Fruit fly (Drosophila melanogaster): ENCODE data around the gene CG46412.

Gene CG46412

dm6 chr3L:11534391-11535246 is 29.3 kb downstream of the CG46412 start:
- TF ChIP-seq Myc (optimal IDR thresholded peaks at IDR 0.05) = no peak
- no peak for TF ChIP-seq ttk (optimal IDR thresholded peaks at IDR 0.05)
- TF ChIP-seq h (optimal IDR thresholded peaks at IDR 0.05) = no peak
- no peak for TF ChIP-seq Sin3A (optimal IDR thresholded peaks at IDR 0.05)
- no peak for TF ChIP-seq insv (optimal IDR thresholded peaks at IDR 0.05)
- no peak for TF ChIP-seq psq (optimal IDR thresholded peaks at IDR 0.05)

DNA sequence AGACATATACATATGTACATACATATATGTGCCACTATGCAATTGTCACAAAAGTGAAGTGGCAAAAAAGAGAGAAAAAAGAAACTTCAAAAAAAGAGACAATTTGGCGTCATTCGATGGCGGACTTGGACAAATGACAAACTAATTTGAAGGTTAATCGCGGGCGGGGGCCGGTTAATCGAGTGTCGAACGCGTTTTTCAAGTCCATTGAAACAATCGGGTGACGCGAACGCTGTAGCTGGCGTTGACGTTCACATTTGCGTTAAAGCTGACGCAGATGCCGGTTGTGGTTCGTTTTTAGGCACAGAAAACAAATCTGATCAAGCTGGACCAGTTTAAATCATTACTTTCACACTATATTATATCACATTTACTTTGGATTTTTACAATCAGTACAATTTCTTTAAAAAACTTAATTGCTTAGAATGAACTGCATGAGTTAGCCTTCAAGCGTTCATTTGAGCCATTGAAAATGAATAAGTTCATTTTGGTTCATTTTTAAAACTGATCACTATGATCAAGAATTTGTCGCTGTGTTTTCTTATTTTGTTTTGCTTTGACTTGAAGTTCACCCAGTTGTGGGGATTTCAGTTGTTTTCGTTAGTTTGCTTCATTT is 30.1 kb downstream of the CG46412 start:
- TF ChIP-seq h (optimal IDR thresholded peaks at IDR 0.05) (no peak), Sin3A (optimal IDR thresholded peaks at IDR 0.05) (no peak), psq (optimal IDR thresholded peaks at IDR 0.05) (no peak), insv (optimal IDR thresholded peaks at IDR 0.05) (no peak), ttk (optimal IDR thresholded peaks at IDR 0.05) (no peak), Myc (optimal IDR thresholded peaks at IDR 0.05) (no peak)

- TF ChIP-seq h (optimal IDR thresholded peaks at IDR 0.05) = no peak
- no peak for TF ChIP-seq Myc (optimal IDR thresholded peaks at IDR 0.05)
- TF ChIP-seq ttk (optimal IDR thresholded peaks at IDR 0.05) = no peak
Measured at dm6 chr3L:11531994-11532732, 31.7 kb downstream of the CG46412 start.

dm6 chr3L:11531300-11531699 is 32.6 kb downstream of the CG46412 start:
- TF ChIP-seq psq (optimal IDR thresholded peaks at IDR 0.05) (no peak), Myc (optimal IDR thresholded peaks at IDR 0.05) (no peak), Sin3A (optimal IDR thresholded peaks at IDR 0.05) (no peak), h (optimal IDR thresholded peaks at IDR 0.05) (no peak)

dm6 chr3L:11530370-11530769 is 33.5 kb downstream of the CG46412 start:
- TF ChIP-seq Myc (optimal IDR thresholded peaks at IDR 0.05) = no peak

DNA sequence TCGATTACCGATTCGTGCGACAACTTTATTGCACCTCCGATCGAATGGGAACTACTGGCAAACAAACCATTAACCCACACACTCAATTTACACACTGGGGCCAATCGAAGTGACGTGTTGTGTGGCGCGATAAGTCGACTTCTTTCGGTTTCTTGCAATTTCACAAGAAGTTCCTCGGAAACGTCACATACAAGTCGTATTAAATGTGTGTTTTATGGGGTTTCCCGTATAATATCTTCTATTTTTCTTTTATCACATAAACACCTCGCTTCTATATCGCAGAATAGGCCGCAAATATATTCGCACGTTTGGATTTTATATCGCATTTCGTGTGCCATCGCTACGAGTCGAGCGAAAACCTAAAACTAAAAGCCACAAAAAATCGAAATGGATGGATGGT is 34.2 kb downstream of the CG46412 start:
- TF ChIP-seq ttk (optimal IDR thresholded peaks at IDR 0.05) (no peak), Sin3A (optimal IDR thresholded peaks at IDR 0.05) (no peak), insv (optimal IDR thresholded peaks at IDR 0.05) (no peak), Myc (optimal IDR thresholded peaks at IDR 0.05) (no peak), h (optimal IDR thresholded peaks at IDR 0.05) (no peak), psq (optimal IDR thresholded peaks at IDR 0.05) (no peak)

- TF ChIP-seq Sin3A (optimal IDR thresholded peaks at IDR 0.05) (no peak), h (optimal IDR thresholded peaks at IDR 0.05) (no peak)
Measured at dm6 chr3L:11528397-11528923, 35.4 kb downstream of the CG46412 start.

- TF ChIP-seq ttk (optimal IDR thresholded peaks at IDR 0.05) = no peak
- no peak for TF ChIP-seq Myc (optimal IDR thresholded peaks at IDR 0.05)
- TF ChIP-seq psq (optimal IDR thresholded peaks at IDR 0.05) = no peak
- TF ChIP-seq insv (optimal IDR thresholded peaks at IDR 0.05) = no peak
- no peak for TF ChIP-seq Sin3A (optimal IDR thresholded peaks at IDR 0.05)
- no peak for TF ChIP-seq h (optimal IDR thresholded peaks at IDR 0.05)
Measured at dm6 chr3L:11526644-11527184, 37.2 kb downstream of the CG46412 start.

DNA sequence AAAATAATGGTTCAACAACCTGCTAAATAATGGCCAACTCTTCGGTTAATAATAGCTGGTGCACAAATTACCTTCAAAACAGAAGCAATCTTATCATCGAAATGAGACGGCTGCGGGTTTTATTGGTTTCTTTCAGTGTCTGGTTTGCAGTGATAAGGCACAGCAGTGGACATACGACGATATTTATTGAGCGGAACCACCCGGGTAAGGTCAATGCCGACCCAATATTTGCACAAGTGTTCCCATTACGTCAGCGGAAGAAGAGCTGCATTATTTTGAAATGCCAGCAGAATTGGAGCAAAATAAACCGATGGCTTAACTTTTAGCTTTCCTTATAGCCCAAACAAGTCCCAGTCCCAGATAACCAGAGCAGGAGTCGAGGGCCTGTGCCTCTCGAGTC is 38.1 kb downstream of the CG46412 start:
- TF ChIP-seq Sin3A (optimal IDR thresholded peaks at IDR 0.05) = no peak
- TF ChIP-seq psq (optimal IDR thresholded peaks at IDR 0.05) = no peak
- TF ChIP-seq insv (optimal IDR thresholded peaks at IDR 0.05) = no peak
- no peak for TF ChIP-seq ttk (optimal IDR thresholded peaks at IDR 0.05)
- no peak for TF ChIP-seq h (optimal IDR thresholded peaks at IDR 0.05)

dm6 chr3L:11523286-11523685 is 40.6 kb downstream of the CG46412 start:
- TF ChIP-seq ttk (optimal IDR thresholded peaks at IDR 0.05) (no peak), Sin3A (optimal IDR thresholded peaks at IDR 0.05) (no peak), Myc (optimal IDR thresholded peaks at IDR 0.05) (no peak), insv (optimal IDR thresholded peaks at IDR 0.05) (no peak), h (optimal IDR thresholded peaks at IDR 0.05) (no peak), psq (optimal IDR thresholded peaks at IDR 0.05) (no peak)

DNA sequence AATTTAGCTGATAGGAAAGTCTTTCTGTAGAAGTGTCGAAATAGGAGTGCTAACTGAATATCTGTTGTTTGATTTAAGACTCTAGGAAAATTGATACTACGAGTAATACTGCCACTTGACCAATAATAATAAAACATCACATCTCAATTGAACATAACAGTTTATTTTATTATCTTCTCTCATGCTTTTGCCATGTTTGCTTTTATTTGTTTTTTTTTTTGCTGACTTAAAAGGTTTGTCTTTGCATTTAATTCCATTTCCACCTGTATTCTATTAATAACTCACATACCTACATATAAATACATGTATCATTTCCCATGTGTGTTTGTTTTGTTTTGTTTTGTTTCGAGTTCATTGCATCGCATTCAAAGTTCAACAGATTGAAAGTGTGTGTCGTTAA is 41.3 kb downstream of the CG46412 start, which contains the start of the genes CG11714 and Fuca:
TSS of gene CG11714 (minus strand) at position 101 of the 400 bp plus-strand sequence.
TSS of gene Fuca (minus strand) at position 101 of the 400 bp plus-strand sequence.
- TF ChIP-seq Sin3A (optimal IDR thresholded peaks at IDR 0.05) (no peak), psq (optimal IDR thresholded peaks at IDR 0.05) (no peak), insv (optimal IDR thresholded peaks at IDR 0.05) (no peak), h (optimal IDR thresholded peaks at IDR 0.05) (no peak), ttk (optimal IDR thresholded peaks at IDR 0.05) (no peak), Myc (optimal IDR thresholded peaks at IDR 0.05) (no peak)

DNA sequence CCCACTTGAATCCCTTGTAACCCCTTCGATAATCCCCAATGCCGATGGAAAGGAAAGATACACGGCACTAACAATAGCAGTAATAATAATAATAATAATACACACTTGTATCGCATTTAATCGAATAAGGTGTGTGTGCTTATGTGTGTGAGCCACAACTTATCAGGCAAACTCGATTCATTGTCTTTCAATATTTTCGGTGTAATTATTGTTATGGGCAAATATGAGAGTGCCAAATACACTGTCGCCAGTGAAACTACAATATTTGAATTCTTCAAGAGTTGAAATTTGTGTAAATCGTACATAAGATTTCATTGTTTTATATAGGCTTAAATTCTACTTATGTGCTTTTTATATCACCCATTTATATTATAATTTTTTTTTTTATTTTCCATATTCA is 47.6 kb downstream of the CG46412 start:
- TF ChIP-seq insv (optimal IDR thresholded peaks at IDR 0.05) (no peak), Myc (optimal IDR thresholded peaks at IDR 0.05) (no peak), ttk (optimal IDR thresholded peaks at IDR 0.05) (no peak), psq (optimal IDR thresholded peaks at IDR 0.05) (no peak), Sin3A (optimal IDR thresholded peaks at IDR 0.05) (no peak), h (optimal IDR thresholded peaks at IDR 0.05) (no peak)

Data from Kc167 (cell line).